Fruit fly (Drosophila melanogaster) whole organism, embryonic: ENCODE results near the gene amn.
A peak's percentile ranks its signal among the peaks of the same experiment; 100 is the strongest.

Source experiments
- Blimp-1 ChIP-seq: fragments of 200-800 bp; sonication (Bioruptor generic); optimal IDR thresholded peaks from 3 replicates; lab custom pipeline; 2018; ENCODE audit warnings: missing biosample characterization, missing genetic modification characterization, mild to moderate bottlenecking, moderate library complexity, missing genetic modification reagents
- CG13894 ChIP-seq: fragments of 200-800 bp; sonication (Bioruptor generic); optimal IDR thresholded peaks from 3 replicates; lab custom pipeline; 2018; ENCODE audit warnings: missing biosample characterization, mild to moderate bottlenecking, missing genetic modification characterization, moderate library complexity
- CG14667 ChIP-seq: fragments of 200-800 bp; sonication (Bioruptor generic); IDR thresholded peaks from 2 replicates; pipeline ENCODE4 v1.3.6; 2022; ENCODE audit warnings: missing biosample characterization, missing genetic modification characterization
- CG16779 ChIP-seq: fragments of 200-800 bp; sonication (Bioruptor generic); IDR thresholded peaks from 2 replicates; pipeline ENCODE4 v1.3.6; 2022; ENCODE audit warnings: missing biosample characterization, missing genetic modification characterization
- CG16815 ChIP-seq: fragments of 200-800 bp; sonication (Bioruptor generic); optimal IDR thresholded peaks from 3 replicates; lab custom pipeline; 2017; ENCODE audit warnings: missing biosample characterization, mild to moderate bottlenecking, missing genetic modification characterization
- CG3407 ChIP-seq: fragments of 200-800 bp; sonication (Bioruptor generic); optimal IDR thresholded peaks from 2 replicates; lab custom pipeline; 2018; ENCODE audit warnings: missing biosample characterization, mild to moderate bottlenecking, missing genetic modification characterization
- CG5180 ChIP-seq: fragments of 200-800 bp; sonication (Bioruptor generic); optimal IDR thresholded peaks from 3 replicates; lab custom pipeline; 2017; ENCODE audit warnings: missing biosample characterization, missing genetic modification characterization, mild to moderate bottlenecking, moderate library complexity, missing genetic modification reagents
- CG6683 ChIP-seq: fragments of 200-800 bp; sonication (Bioruptor generic); optimal IDR thresholded peaks from 2 replicates; lab custom pipeline; 2017; ENCODE audit warnings: missing biosample characterization, mild to moderate bottlenecking, missing genetic modification characterization, missing genetic modification reagents
- CG7556 ChIP-seq: fragments of 200-800 bp; sonication (Bioruptor generic); optimal IDR thresholded peaks from 2 replicates; lab custom pipeline; 2017; ENCODE audit warnings: missing biosample characterization, mild to moderate bottlenecking, missing genetic modification characterization
- CG8089 ChIP-seq: fragments of 200-800 bp; sonication (Bioruptor generic); optimal IDR thresholded peaks from 3 replicates; lab custom pipeline; 2016; ENCODE audit warnings: missing biosample characterization, missing genetic modification characterization
- CG8281 ChIP-seq: fragments of 200-800 bp; sonication (Bioruptor generic); optimal IDR thresholded peaks from 2 replicates; lab custom pipeline; 2018; ENCODE audit warnings: missing biosample characterization, mild to moderate bottlenecking, missing genetic modification characterization, moderate library complexity
- CG8944 ChIP-seq: fragments of 200-800 bp; sonication (Bioruptor generic); optimal IDR thresholded peaks from 3 replicates; lab custom pipeline; 2016; ENCODE audit warnings: missing biosample characterization, missing genetic modification characterization
- CG9437 ChIP-seq: fragments of 200-800 bp; sonication (Bioruptor generic); optimal IDR thresholded peaks from 2 replicates; lab custom pipeline; 2018; ENCODE audit warnings: missing biosample characterization, mild to moderate bottlenecking, missing genetic modification characterization
- Camta ChIP-seq: fragments of 200-800 bp; sonication (Bioruptor generic); optimal IDR thresholded peaks from 2 replicates; lab custom pipeline; 2016; ENCODE audit warnings: missing biosample characterization, missing genetic modification characterization
- D ChIP-seq, 2 experiments: fragments of 200-800 bp in 1 of 2; fragments of >200 bp in 1 of 2; sonication (Bioruptor generic) in 1 of 2; optimal IDR thresholded peaks; 2 replicates in 1 of 2; 3 replicates in 1 of 2; lab custom pipeline; 2017; ENCODE audit warnings: mild to moderate bottlenecking in 1 of 2, missing biosample characterization in 1 of 2, missing genetic modification characterization in 1 of 2, missing genetic modification reagents in 1 of 2
- Dad ChIP-seq: fragments of 200-800 bp; sonication (Bioruptor generic); optimal IDR thresholded peaks from 3 replicates; lab custom pipeline; 2016; ENCODE audit warnings: missing biosample characterization, missing genetic modification characterization
- Dref ChIP-seq: fragments of 200-800 bp; sonication (Bioruptor generic); IDR thresholded peaks from 2 replicates; pipeline ENCODE4 v1.3.6; 2022; ENCODE audit warnings: missing biosample characterization, missing genetic modification characterization
- Ets65A ChIP-seq: fragments of 200-800 bp; sonication (Bioruptor generic); peaks from one replicate; lab custom pipeline; 2016; ENCODE audit warnings: missing biosample characterization, missing genetic modification characterization
- GATAe ChIP-seq: fragments of 200-800 bp; sonication (Bioruptor generic); conservative IDR thresholded peaks from 2 replicates; pipeline ENCODE4 v1.3.6; 2022; ENCODE audit warnings: missing biosample characterization, missing genetic modification characterization
- H15 ChIP-seq: fragments of 200-800 bp; sonication (Bioruptor generic); IDR thresholded peaks from 3 replicates; pipeline ENCODE4 v1.3.6; 2022; ENCODE audit warnings: missing biosample characterization, missing genetic modification characterization
- Lim3 ChIP-seq: fragments of 200-800 bp; sonication (Bioruptor generic); IDR thresholded peaks from 2 replicates; pipeline ENCODE4 v1.3.6; 2022; ENCODE audit warnings: missing biosample characterization, missing genetic modification characterization
- MBD-R2 ChIP-seq: fragments of 200-800 bp; sonication (Bioruptor generic); IDR thresholded peaks from 2 replicates; pipeline ENCODE4 v1.3.6; 2022; ENCODE audit warnings: missing biosample characterization, missing genetic modification characterization
- MESR4 ChIP-seq: fragments of 200-800 bp; sonication (Bioruptor generic); optimal IDR thresholded peaks from 2 replicates; lab custom pipeline; 2018; ENCODE audit warnings: missing biosample characterization, mild to moderate bottlenecking, missing genetic modification characterization, moderate library complexity
- MTF-1 ChIP-seq: fragments of 200-800 bp; sonication (Bioruptor generic); optimal IDR thresholded peaks from 2 replicates; lab custom pipeline; 2018; ENCODE audit warnings: missing biosample characterization, mild to moderate bottlenecking, missing genetic modification characterization, borderline replicate concordance
- Max ChIP-seq: fragments of 200-800 bp; sonication (Bioruptor generic); optimal IDR thresholded peaks from 2 replicates; lab custom pipeline; 2016; ENCODE audit warnings: missing biosample characterization, mild to moderate bottlenecking, missing genetic modification characterization
- Meics ChIP-seq: fragments of 200-800 bp; sonication (Bioruptor generic); optimal IDR thresholded peaks from 2 replicates; lab custom pipeline; 2017; ENCODE audit warnings: missing biosample characterization, mild to moderate bottlenecking, missing genetic modification characterization
- Oli ChIP-seq: fragments of 200-800 bp; sonication (Bioruptor generic); optimal IDR thresholded peaks from 2 replicates; lab custom pipeline; 2018; ENCODE audit warnings: missing biosample characterization, mild to moderate bottlenecking, missing genetic modification characterization, moderate library complexity
- Opbp ChIP-seq: fragments of 200-800 bp; sonication (Bioruptor generic); IDR thresholded peaks from 3 replicates; pipeline ENCODE4 v1.3.6; 2022; ENCODE audit warnings: missing biosample characterization, missing genetic modification characterization; ENCODE audit not compliant: partially characterized antibody
- Pdp1 ChIP-seq, 2 experiments: fragments of 200-800 bp; sonication (Bioruptor generic); optimal IDR thresholded peaks; 3 replicates each; lab custom pipeline; 2016; ENCODE audit warnings: missing biosample characterization in 2 of 2, missing genetic modification characterization in 2 of 2, mild to moderate bottlenecking in 1 of 2, moderate library complexity in 1 of 2
- Rfx ChIP-seq: fragments of 200-800 bp; sonication (Bioruptor generic); IDR thresholded peaks from 2 replicates; pipeline ENCODE4 v1.3.6; 2022; ENCODE audit warnings: missing biosample characterization, missing genetic modification characterization
- Sry-δ ChIP-seq: fragments of 200-800 bp; sonication (Bioruptor generic); optimal IDR thresholded peaks from 2 replicates; lab custom pipeline; 2016; ENCODE audit warnings: missing biosample characterization, missing genetic modification characterization
- Xrp1 ChIP-seq: fragments of 200-800 bp; sonication (Bioruptor generic); IDR thresholded peaks from 2 replicates; pipeline ENCODE4 v1.3.6; 2022; ENCODE audit warnings: missing biosample characterization, missing genetic modification characterization
- aop ChIP-seq: fragments of 200-800 bp; sonication (Bioruptor generic); IDR thresholded peaks from 2 replicates; pipeline ENCODE4 v1.3.6; 2022; ENCODE audit warnings: missing biosample characterization, missing genetic modification characterization
- bowl ChIP-seq: fragments of 200-800 bp; sonication (Bioruptor generic); IDR thresholded peaks from 2 replicates; pipeline ENCODE4 v1.3.6; 2022; ENCODE audit warnings: missing biosample characterization, missing genetic modification characterization
- cas ChIP-seq: fragments of 200-800 bp; sonication (Bioruptor generic); IDR thresholded peaks from 2 replicates; pipeline ENCODE4 v1.3.6; 2022; ENCODE audit warnings: missing biosample characterization, missing genetic modification characterization
- disco-r ChIP-seq: fragments of 200-800 bp; sonication (Bioruptor generic); optimal IDR thresholded peaks from 2 replicates; lab custom pipeline; 2016; ENCODE audit warnings: missing biosample characterization, missing genetic modification characterization
- ems ChIP-seq: fragments of 200-800 bp; sonication (Bioruptor generic); optimal IDR thresholded peaks from 3 replicates; lab custom pipeline; 2016; ENCODE audit warnings: missing biosample characterization, missing genetic modification characterization
- esg ChIP-seq: fragments of 200-800 bp; sonication (Bioruptor generic); conservative IDR thresholded peaks from 2 replicates; pipeline ENCODE4 v1.3.6; 2022; ENCODE audit warnings: missing biosample characterization, missing genetic modification characterization
- exex ChIP-seq: fragments of 200-800 bp; sonication (Bioruptor generic); optimal IDR thresholded peaks from 4 replicates; lab custom pipeline; 2018; ENCODE audit warnings: missing biosample characterization, mild to moderate bottlenecking, missing genetic modification characterization, moderate library complexity
- fd102C ChIP-seq: fragments of 200-800 bp; sonication (Bioruptor generic); optimal IDR thresholded peaks from 2 replicates; lab custom pipeline; 2018; ENCODE audit warnings: missing biosample characterization, mild to moderate bottlenecking, missing genetic modification characterization, moderate library complexity
- gcm2 ChIP-seq: fragments of 200-800 bp; sonication (Bioruptor generic); optimal IDR thresholded peaks from 2 replicates; lab custom pipeline; 2016; ENCODE audit warnings: missing biosample characterization, missing genetic modification characterization
- lbe ChIP-seq: fragments of 200-800 bp; sonication (Bioruptor generic); optimal IDR thresholded peaks from 2 replicates; lab custom pipeline; 2016; ENCODE audit warnings: missing biosample characterization, mild to moderate bottlenecking, missing genetic modification characterization
- mirr ChIP-seq: fragments of 200-800 bp; sonication (Bioruptor generic); optimal IDR thresholded peaks from 3 replicates; lab custom pipeline; 2018; ENCODE audit warnings: missing biosample characterization, mild to moderate bottlenecking, missing genetic modification characterization
- pum ChIP-seq: fragments of 200-800 bp; sonication (Bioruptor generic); optimal IDR thresholded peaks from 2 replicates; lab custom pipeline; 2016; ENCODE audit warnings: missing biosample characterization, missing genetic modification characterization
- sens-2 ChIP-seq: fragments of 200-800 bp; sonication (Bioruptor generic); IDR thresholded peaks from 2 replicates; pipeline ENCODE4 v1.3.6; 2022; ENCODE audit warnings: missing biosample characterization, missing genetic modification characterization
- sisA ChIP-seq: fragments of 200-800 bp; sonication (Bioruptor generic); IDR thresholded peaks from 2 replicates; pipeline ENCODE4 v1.3.6; 2022; ENCODE audit warnings: missing biosample characterization, missing genetic modification characterization
- sr ChIP-seq: fragments of 200-800 bp; sonication (Bioruptor generic); IDR thresholded peaks from 3 replicates; pipeline ENCODE4 v1.3.6; 2022; ENCODE audit warnings: missing biosample characterization, missing genetic modification characterization
- toy ChIP-seq: fragments of 200-800 bp; sonication (Bioruptor generic); IDR thresholded peaks from 2 replicates; pipeline ENCODE4 v1.3.6; 2022; ENCODE audit warnings: missing biosample characterization, missing genetic modification characterization
- zf30C ChIP-seq: fragments of 200-800 bp; sonication (Bioruptor generic); optimal IDR thresholded peaks from 3 replicates; lab custom pipeline; 2018; ENCODE audit warnings: missing biosample characterization, mild to moderate bottlenecking, missing genetic modification characterization

amn gene

DNA sequence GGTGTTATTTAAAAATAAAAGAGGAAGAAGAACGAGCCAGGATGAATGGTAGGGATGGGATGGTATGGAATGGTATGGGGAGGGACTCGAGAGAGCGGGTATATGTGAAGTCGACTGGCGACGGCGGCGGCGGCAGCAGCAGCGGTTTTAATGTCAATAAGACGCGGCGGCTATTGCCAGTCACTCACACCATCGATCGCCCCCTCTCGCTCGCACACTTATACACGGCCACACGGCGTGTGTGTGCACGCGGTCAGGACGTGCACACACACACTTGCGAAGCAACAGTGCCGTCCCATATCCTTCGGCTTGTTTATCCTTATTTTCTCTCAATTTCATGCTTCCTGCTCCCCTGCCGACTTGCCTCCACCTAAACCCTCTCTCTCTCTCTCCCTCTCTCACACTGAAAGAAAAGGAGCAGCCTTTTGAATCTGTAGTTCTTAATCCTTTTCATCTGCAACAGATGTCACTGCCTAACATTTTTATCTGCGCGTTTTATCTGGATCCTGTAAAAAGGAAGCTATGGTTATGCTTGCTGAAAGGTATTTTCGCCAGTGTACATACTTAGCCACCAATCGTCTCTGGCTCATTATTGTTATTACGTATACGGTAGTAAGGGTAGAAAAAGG is 618 bp downstream of the amn start (continued):
- TF ChIP-seq CG16815 (GFP tag; lab: Kevin White, UChicago) = peak; percentile 88
- TF ChIP-seq gcm2 = peak; percentile 63
- peak; percentile 68 for TF ChIP-seq disco-r (GFP tag; lab: Kevin White, UChicago)
- peak; percentile 88 for TF ChIP-seq pum (GFP tag; lab: Kevin White, UChicago)
- TF ChIP-seq mirr (GFP tag; lab: Kevin White, UChicago) = peak; percentile 29
- peak; percentile 78 for TF ChIP-seq esg (GFP tag; lab: Robert Waterston, UW)
- TF ChIP-seq fd102C (GFP tag; lab: Kevin White, UChicago) = peak; percentile 89
- peak; percentile 84 for TF ChIP-seq CG8089 (GFP tag; lab: Kevin White, UChicago)
- TF ChIP-seq aop (GFP tag; lab: Robert Waterston, UW) = 0 out of 2 replicates have a peak, but pooled peaks have one; percentile 55
- TF ChIP-seq Camta (GFP tag; lab: Kevin White, UChicago) = peak; percentile 80
- peak; percentile 82 for TF ChIP-seq Meics
- peak; percentile 75 for TF ChIP-seq sens-2 (GFP tag; lab: Robert Waterston, UW)
- peak; percentile 53 for TF ChIP-seq CG9437 (GFP tag; lab: Kevin White, UChicago)
- peak; percentile 88 for TF ChIP-seq CG7556
- TF ChIP-seq zf30C = peak; percentile 94
- TF ChIP-seq cas (GFP tag; lab: Robert Waterston, UW) = peak; percentile 64; the same call in 1 of the 2 replicates
- peak; percentile 46; the same call in 1 of the 3 replicates for TF ChIP-seq sr
- TF ChIP-seq MESR4 (GFP tag; lab: Kevin White, UChicago) = peak; percentile 40
- no peak for TF ChIP-seq D (optimal IDR thresholded peaks at IDR 0.05; lab: Kevin White, UChicago)
- peak; percentile 78 for TF ChIP-seq D (GFP tag; optimal IDR thresholded peaks at IDR 0.05; lab: Kevin White, UChicago)
- peak; percentile 64 for TF ChIP-seq CG3407 (GFP tag; lab: Kevin White, UChicago)
- TF ChIP-seq sisA (GFP tag; lab: Robert Waterston, UW) = peak; percentile 85
- TF ChIP-seq exex (tag; lab: Kevin White, UChicago) = peak; percentile 40
- peak; percentile 59 for TF ChIP-seq CG5180
- peak; percentile 51; the same call in 1 of the 2 replicates for TF ChIP-seq MBD-R2
- TF ChIP-seq Oli (tag; lab: Kevin White, UChicago) = peak; percentile 80
- TF ChIP-seq MTF-1 (GFP tag; lab: Kevin White, UChicago) = peak; percentile 76
- TF ChIP-seq Ets65A = peak; percentile 97
- peak; percentile 67; the same call in 2 of the 3 replicates for TF ChIP-seq H15
- TF ChIP-seq CG14667 (GFP tag; lab: Robert Waterston, UW) = peak; percentile 59
- peak; percentile 45 for TF ChIP-seq Max (GFP tag; lab: Kevin White, UChicago)
- peak; percentile 77 to 91 for TF ChIP-seq Pdp1 (GFP tag; optimal IDR thresholded peaks at IDR 0.05; lab: Kevin White, UChicago)
- peak; percentile 45 for TF ChIP-seq lbe (GFP tag; lab: Kevin White, UChicago)
- peak; percentile 87 for TF ChIP-seq Rfx
- TF ChIP-seq GATAe (GFP tag; lab: Robert Waterston, UW) = no peak; the same call in 1 of the 2 replicates
- peak; percentile 88 for TF ChIP-seq Xrp1 (GFP tag; lab: Robert Waterston, UW)
- peak; percentile 89 for TF ChIP-seq ems (GFP tag; lab: Kevin White, UChicago)
- peak; percentile 77 for TF ChIP-seq CG13894
- peak; percentile 58 for TF ChIP-seq CG6683 (GFP tag; lab: Kevin White, UChicago)
- TF ChIP-seq Dad (GFP tag; lab: Kevin White, UChicago) = peak; percentile 83
- TF ChIP-seq CG16779 = peak; percentile 53; the same call in 1 of the 2 replicates
- TF ChIP-seq CG8944 (GFP tag; lab: Kevin White, UChicago) = peak; percentile 90
- peak; percentile 65 for TF ChIP-seq Blimp-1 (GFP tag; lab: Kevin White, UChicago)
- TF ChIP-seq CG8281 (tag; lab: Kevin White, UChicago) = peak; percentile 56
- TF ChIP-seq bowl = no peak
- TF ChIP-seq Dref (GFP tag; lab: Robert Waterston, UW) = no peak
- TF ChIP-seq Opbp = no peak
- no peak for TF ChIP-seq Lim3 (GFP tag; lab: Robert Waterston, UW)
- TF ChIP-seq Sry-δ = peak; percentile 36
- TF ChIP-seq toy (GFP tag; lab: Robert Waterston, UW) = no peak
